Fruit fly (Drosophila melanogaster): ENCODE results near the gene CG13630.

CG13630 gene

dm6 chr3R:24753561-24754027, 34.4 kb upstream of the CG13630 start, which contains the start of gene asp (continued):
- no peak for TF ChIP-seq ERR (GFP tag; optimal IDR thresholded peaks at IDR 0.05)
- TF ChIP-seq CG43689 (GFP tag; IDR thresholded peaks at IDR 0.05), result no peak
- no peak for TF ChIP-seq gt (GFP tag; IDR thresholded peaks at IDR 0.05)
- no peak for TF ChIP-seq gem (tag; optimal IDR thresholded peaks at IDR 0.05)
- TF ChIP-seq CG17186 (GFP tag; optimal IDR thresholded peaks at IDR 0.05), result peak; percentile 67
- TF ChIP-seq bbx (GFP tag; IDR thresholded peaks at IDR 0.05; ENCODE audit: partially characterized antibody), result peak; percentile 71
- no peak for TF ChIP-seq CG12236 (GFP tag; optimal IDR thresholded peaks at IDR 0.05)
- TF ChIP-seq Elba2 (GFP tag; optimal IDR thresholded peaks at IDR 0.05), result no peak
- TF ChIP-seq CG5245 (GFP tag; optimal IDR thresholded peaks at IDR 0.05), result no peak
- TF ChIP-seq trem (tag; optimal IDR thresholded peaks at IDR 0.05), result peak; percentile 81
- no peak for TF ChIP-seq CG7928 (GFP tag; optimal IDR thresholded peaks at IDR 0.05)
- no peak for TF ChIP-seq gcm2 (GFP tag; optimal IDR thresholded peaks at IDR 0.05)
- TF ChIP-seq Hand (GFP tag; optimal IDR thresholded peaks at IDR 0.05), result no peak
- no peak for TF ChIP-seq kay (GFP tag; optimal IDR thresholded peaks at IDR 0.05)
- TF ChIP-seq CG4282 (GFP tag; optimal IDR thresholded peaks at IDR 0.05), result no peak
- TF ChIP-seq CG12155 (GFP tag; optimal IDR thresholded peaks at IDR 0.05), result no peak
- peak; percentile 87 for TF ChIP-seq nerfin-2 (GFP tag; IDR thresholded peaks at IDR 0.05; ENCODE audit: partially characterized antibody)
- no peak for TF ChIP-seq insv (GFP tag; optimal IDR thresholded peaks at IDR 0.05)
- no peak for TF ChIP-seq CG3726 (GFP tag; IDR thresholded peaks at IDR 0.05)
- TF ChIP-seq cas (GFP tag; IDR thresholded peaks at IDR 0.05), result no peak
- no peak for TF ChIP-seq scrt (GFP tag; optimal IDR thresholded peaks at IDR 0.05)
- TF ChIP-seq CG14014 (GFP tag; IDR thresholded peaks at IDR 0.05), result no peak
- no peak for TF ChIP-seq fru (optimal IDR thresholded peaks at IDR 0.05)
- no peak for TF ChIP-seq Sry-β (GFP tag; optimal IDR thresholded peaks at IDR 0.05)
- TF ChIP-seq ham (GFP tag; IDR thresholded peaks at IDR 0.05), result no peak
- no peak for TF ChIP-seq Dek (tag; optimal IDR thresholded peaks at IDR 0.05)
- no peak for TF ChIP-seq lbe (GFP tag; optimal IDR thresholded peaks at IDR 0.05)
- TF ChIP-seq Gsc (GFP tag; IDR thresholded peaks at IDR 0.05), result no peak
- no peak for TF ChIP-seq CG10209 (GFP tag; optimal IDR thresholded peaks at IDR 0.05)
- TF ChIP-seq Chrac-16 (GFP tag; optimal IDR thresholded peaks at IDR 0.05), result peak; percentile 27
- no peak for TF ChIP-seq Dfd (GFP tag; optimal IDR thresholded peaks at IDR 0.05)
- peak; percentile 60 for TF ChIP-seq pzg (GFP tag; optimal IDR thresholded peaks at IDR 0.05)
- no peak for TF ChIP-seq CG15073 (GFP tag; optimal IDR thresholded peaks at IDR 0.05)
- TF ChIP-seq cad (GFP tag; optimal IDR thresholded peaks at IDR 0.05), result no peak
- no peak for TF ChIP-seq pros (GFP tag; optimal IDR thresholded peaks at IDR 0.05)
- TF ChIP-seq stc (GFP tag; IDR thresholded peaks at IDR 0.05), result no peak
- TF ChIP-seq dmrt99B (tag; optimal IDR thresholded peaks at IDR 0.05), result no peak
- no peak for TF ChIP-seq Ptx1 (GFP tag; IDR thresholded peaks at IDR 0.05)
- no peak for TF ChIP-seq CG14965 (GFP tag; optimal IDR thresholded peaks at IDR 0.05; ENCODE audit: borderline replicate concordance)
- no peak for TF ChIP-seq CG1602 (GFP tag; optimal IDR thresholded peaks at IDR 0.05)
- TF ChIP-seq Trl (optimal IDR thresholded peaks at IDR 0.05), result no peak
- no peak for TF ChIP-seq Trl (GFP tag; optimal IDR thresholded peaks at IDR 0.05)
- no peak for TF ChIP-seq emc (GFP tag; optimal IDR thresholded peaks at IDR 0.05)
- TF ChIP-seq abd-A (tag; optimal IDR thresholded peaks at IDR 0.05), result no peak
- no peak for TF ChIP-seq Usf (GFP tag; optimal IDR thresholded peaks at IDR 0.05)
- TF ChIP-seq ci (GFP tag; IDR thresholded peaks at IDR 0.05), result no peak
- TF ChIP-seq CG13287 (GFP tag; IDR thresholded peaks at IDR 0.05; ENCODE audit: partially characterized antibody), result peak; percentile 89
- TF ChIP-seq tx (GFP tag; optimal IDR thresholded peaks at IDR 0.05), result no peak
- peak; percentile 97 for TF ChIP-seq wek (GFP tag; optimal IDR thresholded peaks at IDR 0.05)
- peak; percentile 24 for TF ChIP-seq ems (GFP tag; optimal IDR thresholded peaks at IDR 0.05)
- TF ChIP-seq Neu2 (GFP tag; optimal IDR thresholded peaks at IDR 0.05; ENCODE audit: borderline replicate concordance), result no peak
- TF ChIP-seq Gug (GFP tag; IDR thresholded peaks at IDR 0.05), result no peak
- TF ChIP-seq dmrt11E (tag; optimal IDR thresholded peaks at IDR 0.05), result peak; percentile 33

All from whole organism, embryonic.